Worm (Caenorhabditis elegans) whole organism, L4 larva: Measurements from ENCODE around the gene F09E10.6.

ENCODE experiments used
- D1046.2 ChIP-seq: fragments of 200-800 bp; sonication (Bioruptor generic); IDR thresholded peaks from 2 replicates; pipeline ENCODE4 v1.3.6; 2022; ENCODE audit warnings: missing genetic modification characterization, missing compliant biosample characterization
- F37D6.2 ChIP-seq: sonication (generic microtip); optimal IDR thresholded peaks from 2 replicates; lab custom pipeline; 2016; ENCODE audit warnings: mild to moderate bottlenecking, missing genetic modification characterization, missing compliant biosample characterization
- Y48G9A.11 ChIP-seq: fragments of 200-800 bp; sonication (Bioruptor generic); IDR thresholded peaks from 2 replicates; pipeline ENCODE4 v1.3.6; 2022; ENCODE audit warnings: missing genetic modification reagents, missing genetic modification characterization, missing compliant biosample characterization
- Y5F2A.4 ChIP-seq: fragments of 200-800 bp; sonication (Bioruptor generic); optimal IDR thresholded peaks from 2 replicates; lab custom pipeline; 2018; ENCODE audit warnings: mild to moderate bottlenecking, missing genetic modification characterization, missing compliant biosample characterization
- ZK337.2 ChIP-seq: fragments of 200-800 bp; sonication (Bioruptor generic); IDR thresholded peaks from 2 replicates; pipeline ENCODE4 v1.3.6; 2022; ENCODE audit warnings: missing genetic modification reagents, missing genetic modification characterization, missing compliant biosample characterization
- ZK546.5 ChIP-seq, 2 experiments: sonication (generic microtip); optimal IDR thresholded peaks; 2 replicates each; lab custom pipeline; 2017; ENCODE audit warnings: missing biosample characterization in 2 of 2, missing genetic modification characterization in 2 of 2
- aly-2 ChIP-seq: sonication (generic microtip); optimal IDR thresholded peaks from 2 replicates; lab custom pipeline; 2018; ENCODE audit warnings: missing biosample characterization, missing genetic modification characterization
- arid-1 ChIP-seq: fragments of 200-800 bp; sonication (Bioruptor generic); conservative IDR thresholded peaks from 2 replicates; pipeline ENCODE4 v1.3.6; 2022; ENCODE audit warnings: missing genetic modification reagents, missing genetic modification characterization, missing compliant biosample characterization
- ceh-32 ChIP-seq: sonication (generic microtip); optimal IDR thresholded peaks from 2 replicates; lab custom pipeline; 2016; ENCODE audit warnings: mild to moderate bottlenecking, missing genetic modification characterization, missing compliant biosample characterization; ENCODE audit not compliant: poor library complexity
- ceh-44 ChIP-seq: fragments of 200-800 bp; sonication (Bioruptor generic); IDR thresholded peaks from 2 replicates; pipeline ENCODE4 v1.3.6; 2022; ENCODE audit warnings: missing genetic modification reagents, missing genetic modification characterization, missing compliant biosample characterization
- ceh-82 ChIP-seq: sonication (generic microtip); optimal IDR thresholded peaks from 2 replicates; lab custom pipeline; 2017; ENCODE audit warnings: missing biosample characterization, missing genetic modification characterization
- ces-1 ChIP-seq: fragments of 150-350 bp; sonication (generic microtip); optimal IDR thresholded peaks from 4 replicates; lab custom pipeline; 2014; ENCODE audit warnings: missing biosample characterization, missing genetic modification reagents, missing genetic modification characterization
- daf-8 ChIP-seq: fragments of 200-800 bp; sonication (Bioruptor generic); IDR thresholded peaks from 2 replicates; pipeline ENCODE4 v1.3.6; 2022; ENCODE audit warnings: missing genetic modification characterization, missing compliant biosample characterization
- dmd-8 ChIP-seq: fragments of 200-800 bp; sonication (Bioruptor generic); IDR thresholded peaks from 2 replicates; pipeline ENCODE4 v1.3.6; 2022; ENCODE audit warnings: missing genetic modification characterization, missing compliant biosample characterization
- dmd-9 ChIP-seq: fragments of 200-800 bp; sonication (Bioruptor generic); IDR thresholded peaks from 2 replicates; pipeline ENCODE4 v1.3.6; 2022; ENCODE audit warnings: missing genetic modification reagents, missing genetic modification characterization, missing compliant biosample characterization
- egl-43 ChIP-seq: fragments of 200-800 bp; sonication (Bioruptor generic); IDR thresholded peaks from 2 replicates; pipeline ENCODE4 v1.3.6; 2022; ENCODE audit warnings: missing genetic modification reagents, missing genetic modification characterization, missing compliant biosample characterization
- fkh-10 ChIP-seq: fragments of 150-350 bp; optimal IDR thresholded peaks from 2 replicates; lab custom pipeline; 2014; ENCODE audit warnings: missing biosample characterization, missing genetic modification reagents, missing genetic modification characterization
- fos-1 ChIP-seq: fragments of 150-350 bp; optimal IDR thresholded peaks from 2 replicates; lab custom pipeline; 2014; ENCODE audit warnings: missing biosample characterization, missing genetic modification characterization
- hif-1 ChIP-seq, 2 experiments: sonication (generic microtip); optimal IDR thresholded peaks; 2 replicates each; lab custom pipeline; 2016 to 2017; ENCODE audit warnings: missing compliant biosample characterization in 2 of 2, missing genetic modification characterization in 2 of 2, missing genetic modification reagents in 2 of 2, missing genotype in 2 of 2, mild to moderate bottlenecking in 1 of 2
- hlh-11 ChIP-seq: fragments of 200-800 bp; sonication (Bioruptor generic); optimal IDR thresholded peaks from 2 replicates; lab custom pipeline; 2018; ENCODE audit warnings: mild to moderate bottlenecking, missing genetic modification characterization, missing compliant biosample characterization
- hlh-30 ChIP-seq: sonication (generic microtip); optimal IDR thresholded peaks from 2 replicates; lab custom pipeline; 2017; ENCODE audit warnings: antibody characterized with exemption, mild to moderate bottlenecking, missing genetic modification characterization, missing compliant biosample characterization; ENCODE audit not compliant: insufficient read depth
- hmg-1.1 ChIP-seq: fragments of 200-800 bp; sonication (Bioruptor generic); IDR thresholded peaks from 2 replicates; pipeline ENCODE4 v1.3.6; 2022; ENCODE audit warnings: missing genetic modification reagents, missing genetic modification characterization, missing compliant biosample characterization
- jun-1 ChIP-seq: fragments of 150-350 bp; optimal IDR thresholded peaks from 2 replicates; lab custom pipeline; 2014; ENCODE audit warnings: missing biosample characterization, missing genetic modification reagents, missing genetic modification characterization
- lin-13 ChIP-seq: fragments of 150-350 bp; optimal IDR thresholded peaks from 2 replicates; lab custom pipeline; 2014; ENCODE audit warnings: missing biosample characterization, missing genetic modification reagents, missing genetic modification characterization
- lin-38 ChIP-seq: fragments of 200-800 bp; sonication (Bioruptor generic); IDR thresholded peaks from 2 replicates; pipeline ENCODE4 v1.3.6; 2022; ENCODE audit warnings: missing genetic modification reagents, missing genetic modification characterization, missing compliant biosample characterization
- lin-39 ChIP-seq: fragments of 150-350 bp; optimal IDR thresholded peaks from 2 replicates; lab custom pipeline; 2014; ENCODE audit warnings: missing biosample characterization, missing genetic modification reagents, missing genetic modification characterization
- lsy-2 ChIP-seq, 2 experiments: fragments of 150-350 bp in 1 of 2; sonication (generic microtip) in 1 of 2; optimal IDR thresholded peaks; 2 replicates each; lab custom pipeline; 2014 to 2017; ENCODE audit warnings: missing biosample characterization in 2 of 2, missing genetic modification characterization in 2 of 2
- madf-5 ChIP-seq, 2 experiments: fragments of 200-800 bp; sonication (Bioruptor generic); IDR thresholded peaks; 2 replicates each; pipeline ENCODE4 v1.3.6; 2022; ENCODE audit warnings: missing compliant biosample characterization in 2 of 2, missing genetic modification characterization in 2 of 2
- madf-9 ChIP-seq: fragments of 200-800 bp; sonication (Bioruptor generic); conservative IDR thresholded peaks from 2 replicates; pipeline ENCODE4 v1.3.6; 2022; ENCODE audit warnings: missing genetic modification reagents, missing genetic modification characterization, missing compliant biosample characterization
- mdl-1 ChIP-seq, 2 experiments: fragments of 150-350 bp in 1 of 2; sonication (generic microtip) in 1 of 2; optimal IDR thresholded peaks; 2 replicates each; lab custom pipeline; 2014 to 2017; ENCODE audit warnings: missing biosample characterization in 2 of 2, missing genetic modification characterization in 2 of 2
- mes-2 ChIP-seq: sonication (generic microtip); optimal IDR thresholded peaks from 2 replicates; lab custom pipeline; 2016; ENCODE audit warnings: missing genotype, mild to moderate bottlenecking, missing genetic modification characterization, missing compliant biosample characterization; ENCODE audit not compliant: poor library complexity, severe bottlenecking
- nhr-102 ChIP-seq: sonication (generic microtip); optimal IDR thresholded peaks from 2 replicates; lab custom pipeline; 2016; ENCODE audit warnings: mild to moderate bottlenecking, missing genetic modification characterization, moderate library complexity, missing compliant biosample characterization
- nhr-25 ChIP-seq: sonication (generic microtip); optimal IDR thresholded peaks from 2 replicates; lab custom pipeline; 2017; ENCODE audit warnings: missing genetic modification characterization, mild to moderate bottlenecking, missing compliant biosample characterization, antibody characterized with exemption, moderate library complexity, borderline replicate concordance; ENCODE audit not compliant: insufficient read depth
- nhr-41 ChIP-seq: fragments of 200-800 bp; sonication (Bioruptor generic); IDR thresholded peaks from 2 replicates; pipeline ENCODE4 v1.3.6; 2022; ENCODE audit warnings: missing genetic modification reagents, missing genetic modification characterization, missing compliant biosample characterization
- nhr-42 ChIP-seq: fragments of 200-800 bp; sonication (Bioruptor generic); IDR thresholded peaks from 2 replicates; pipeline ENCODE4 v1.3.6; 2022; ENCODE audit warnings: missing genetic modification characterization, missing compliant biosample characterization
- nhr-48 ChIP-seq: sonication (generic microtip); optimal IDR thresholded peaks from 2 replicates; lab custom pipeline; 2016; ENCODE audit warnings: mild to moderate bottlenecking, missing genetic modification characterization, missing compliant biosample characterization
- nhr-76 ChIP-seq: fragments of 150-350 bp; optimal IDR thresholded peaks from 2 replicates; lab custom pipeline; 2014; ENCODE audit warnings: missing biosample characterization, missing genetic modification characterization
- nhr-77 ChIP-seq: fragments of 150-350 bp; optimal IDR thresholded peaks from 2 replicates; lab custom pipeline; 2014; ENCODE audit warnings: missing biosample characterization, missing genetic modification characterization
- php-3 ChIP-seq: fragments of 200-800 bp; sonication (Bioruptor generic); IDR thresholded peaks from 2 replicates; pipeline ENCODE4 v1.3.6; 2022; ENCODE audit warnings: missing genetic modification reagents, missing genetic modification characterization, missing compliant biosample characterization
- pqm-1 ChIP-seq: sonication (generic microtip); optimal IDR thresholded peaks from 2 replicates; lab custom pipeline; 2017; ENCODE audit warnings: missing biosample characterization, missing genetic modification characterization
- saeg-2 ChIP-seq: fragments of 200-800 bp; sonication (Bioruptor generic); IDR thresholded peaks from 2 replicates; pipeline ENCODE4 v1.3.6; 2022; ENCODE audit warnings: missing genetic modification reagents, missing genetic modification characterization, missing compliant biosample characterization
- set-16 ChIP-seq: fragments of 200-800 bp; sonication (Bioruptor generic); IDR thresholded peaks from 2 replicates; pipeline ENCODE4 v1.3.6; 2022; ENCODE audit warnings: missing genetic modification reagents, missing genetic modification characterization, missing compliant biosample characterization
- skn-1 ChIP-seq: fragments of 150-350 bp; optimal IDR thresholded peaks from 2 replicates; lab custom pipeline; 2014; ENCODE audit warnings: missing biosample characterization, missing genetic modification characterization
- snpc-1.2 ChIP-seq: fragments of 200-800 bp; sonication (Bioruptor generic); IDR thresholded peaks from 2 replicates; pipeline ENCODE4 v1.3.6; 2022; ENCODE audit warnings: missing genetic modification reagents, missing genetic modification characterization, missing compliant biosample characterization
- snpc-4 ChIP-seq: fragments of 150-350 bp; optimal IDR thresholded peaks from 2 replicates; lab custom pipeline; 2014; ENCODE audit warnings: missing biosample characterization, missing genetic modification characterization
- spr-1 ChIP-seq: sonication (generic microtip); optimal IDR thresholded peaks from 2 replicates; lab custom pipeline; 2016; ENCODE audit warnings: mild to moderate bottlenecking, missing genetic modification characterization, missing compliant biosample characterization
- unc-39 ChIP-seq: sonication (generic microtip); optimal IDR thresholded peaks from 2 replicates; lab custom pipeline; 2017; ENCODE audit warnings: missing biosample characterization, missing genetic modification characterization
- unc-62 ChIP-seq, 3 experiments: fragments of 150-350 bp in 1 of 3; sonication (generic microtip); optimal IDR thresholded peaks in 2 of 3; peaks in 1 of 3; 1 replicate in 1 of 3; 2 replicates in 2 of 3; lab custom pipeline; 2014 to 2017; ENCODE audit warnings: missing biosample characterization in 3 of 3, missing genetic modification characterization in 3 of 3, missing genetic modification reagents in 3 of 3, missing genotype in 1 of 3
- vab-7 ChIP-seq: fragments of 200-800 bp; sonication (Bioruptor generic); IDR thresholded peaks from 2 replicates; pipeline ENCODE4 v1.3.6; 2022; ENCODE audit warnings: missing genetic modification reagents, missing genetic modification characterization, missing compliant biosample characterization
- zip-11 ChIP-seq: fragments of 200-800 bp; sonication (Bioruptor generic); IDR thresholded peaks from 2 replicates; pipeline ENCODE4 v1.3.6; 2022; ENCODE audit warnings: missing genetic modification characterization, missing compliant biosample characterization
- ztf-11 ChIP-seq: fragments of 150-350 bp; optimal IDR thresholded peaks from 2 replicates; lab custom pipeline; 2014; ENCODE audit warnings: missing biosample characterization, missing genetic modification characterization

F09E10.6 gene

DNA sequence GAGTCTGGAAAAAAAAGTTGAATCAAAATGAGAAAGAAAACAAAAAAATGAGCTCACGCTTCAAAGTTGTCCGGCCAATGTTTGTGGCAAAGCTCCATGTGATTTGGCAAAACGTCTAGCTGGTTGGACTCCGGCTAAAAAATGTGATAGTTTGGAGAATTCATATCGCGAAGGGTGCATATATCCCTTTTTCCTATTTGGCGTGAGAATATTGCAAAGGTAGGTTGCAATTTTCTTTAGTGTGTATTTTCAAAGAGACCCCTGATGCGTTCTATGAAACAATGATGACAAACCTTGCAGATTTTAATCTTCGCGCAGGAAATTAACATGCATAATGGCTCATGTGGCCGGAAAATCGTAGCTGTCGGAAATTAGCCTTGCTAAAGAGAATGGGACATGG is 5.3 kb downstream of the F09E10.6 start:
- TF ChIP-seq daf-8 (GFP tag; lab: Robert Waterston, UW) (no peak), fkh-10 (GFP tag; lab: Kevin White, UChicago) (no peak), nhr-102 (tag; lab: Kevin White, UChicago) (no peak), pqm-1 (tag; lab: Kevin White, UChicago) (no peak), ceh-44 (no peak), hlh-11 (tag; lab: Kevin White, UChicago) (peak; percentile 12), spr-1 (tag; lab: Kevin White, UChicago) (no peak), set-16 (GFP tag; lab: Robert Waterston, UW) (no peak), ztf-11 (no peak), mdl-1 (tag; optimal IDR thresholded peaks at IDR 0.05; lab: Kevin White, UChicago) (no peak), ZK546.5 (tag; optimal IDR thresholded peaks at IDR 0.05; lab: Kevin White, UChicago) (no peak), dmd-8 (GFP tag; lab: Robert Waterston, UW) (no peak), unc-39 (tag; lab: Kevin White, UChicago) (no peak), snpc-4 (tag; lab: Kevin White, UChicago) (no peak), arid-1 (no peak), hmg-1.1 (GFP tag; lab: Robert Waterston, UW) (peak; percentile 36; the same call in 1 of the 2 replicates), jun-1 (tag; lab: Kevin White, UChicago) (peak; percentile 1), snpc-1.2 (GFP tag; lab: Robert Waterston, UW) (no peak), ceh-32 (tag; lab: Kevin White, UChicago) (no peak), nhr-48 (no peak), fos-1 (no peak), lsy-2 (tag; optimal IDR thresholded peaks at IDR 0.05; lab: Kevin White, UChicago) (peak in 1 of 2 experiments; percentile 46), php-3 (GFP tag; lab: Robert Waterston, UW) (no peak), hif-1 (tag; optimal IDR thresholded peaks at IDR 0.05; lab: Kevin White, UChicago) (no peak), lin-13 (GFP tag; lab: Kevin White, UChicago) (no peak), madf-9 (GFP tag; lab: Robert Waterston, UW) (no peak), nhr-25 (tag; lab: Kevin White, UChicago) (no peak), egl-43 (0 out of 2 replicates have a peak, but pooled peaks have one; percentile 21), nhr-76 (tag; lab: Kevin White, UChicago) (no peak), vab-7 (GFP tag; lab: Robert Waterston, UW) (no peak), unc-62 (GFP tag; optimal IDR thresholded peaks at IDR 0.05 in 1 of 2; lab: Kevin White, UChicago) (no peak), unc-62 (tag; optimal IDR thresholded peaks at IDR 0.05; lab: Kevin White, UChicago) (no peak), hlh-30 (tag; lab: Kevin White, UChicago) (no peak), ces-1 (GFP tag; lab: Kevin White, UChicago) (no peak), nhr-41 (GFP tag; lab: Robert Waterston, UW) (no peak), Y48G9A.11 (no peak), lin-38 (no peak), D1046.2 (no peak), nhr-42 (no peak), aly-2 (tag; lab: Kevin White, UChicago) (no peak), F37D6.2 (tag; lab: Kevin White, UChicago) (no peak), Y5F2A.4 (GFP tag; lab: Kevin White, UChicago) (peak; percentile 20), dmd-9 (GFP tag; lab: Robert Waterston, UW) (no peak), nhr-77 (tag; lab: Kevin White, UChicago) (no peak), madf-5 (GFP tag; IDR thresholded peaks at IDR 0.05; lab: Robert Waterston, UW) (no peak), skn-1 (no peak), zip-11 (GFP tag; lab: Robert Waterston, UW) (no peak), saeg-2 (GFP tag; lab: Robert Waterston, UW) (no peak), ceh-82 (tag; lab: Kevin White, UChicago) (no peak), lin-39 (tag; lab: Kevin White, UChicago) (no peak), ZK337.2 (GFP tag; lab: Robert Waterston, UW) (no peak), mes-2 (peak; percentile 21)
